Worm (Caenorhabditis elegans) whole organism, L2 larva: Measurements from ENCODE around the gene F42A10.6.

Experiments
- R02D3.7 ChIP-seq: fragments of 150-350 bp; optimal IDR thresholded peaks from 2 replicates; lab custom pipeline; 2014; ENCODE audit warnings: missing biosample characterization, missing genetic modification characterization
- ZK546.5 ChIP-seq: sonication (generic microtip); optimal IDR thresholded peaks from 2 replicates; lab custom pipeline; 2017; ENCODE audit warnings: missing biosample characterization, missing genetic modification characterization
- aly-2 ChIP-seq: fragments of 150-350 bp; optimal IDR thresholded peaks from 2 replicates; lab custom pipeline; 2014; ENCODE audit warnings: missing biosample characterization, missing genetic modification characterization
- elt-3 ChIP-seq: sonication (generic microtip); optimal IDR thresholded peaks from 2 replicates; lab custom pipeline; 2017; ENCODE audit warnings: missing biosample characterization, missing genetic modification characterization
- lin-39 ChIP-seq: fragments of 150-350 bp; optimal IDR thresholded peaks from 2 replicates; lab custom pipeline; 2014; ENCODE audit warnings: missing biosample characterization, missing genetic modification reagents, missing genetic modification characterization
- lsy-2 ChIP-seq, 2 experiments: fragments of 150-350 bp in 1 of 2; sonication (generic microtip) in 1 of 2; optimal IDR thresholded peaks; 2 replicates each; lab custom pipeline; 2014 to 2017; ENCODE audit warnings: missing biosample characterization in 2 of 2, missing genetic modification characterization in 2 of 2
- mdl-1 ChIP-seq, 2 experiments: fragments of 150-350 bp in 1 of 2; sonication (generic microtip) in 1 of 2; optimal IDR thresholded peaks; 2 replicates each; lab custom pipeline; 2017; ENCODE audit warnings: missing biosample characterization in 2 of 2, missing genetic modification characterization in 2 of 2
- ztf-11 ChIP-seq: sonication (generic microtip); optimal IDR thresholded peaks from 2 replicates; lab custom pipeline; 2017; ENCODE audit warnings: missing biosample characterization, missing genetic modification characterization
- ztf-4 ChIP-seq: fragments of 150-350 bp; optimal IDR thresholded peaks from 2 replicates; lab custom pipeline; 2014; ENCODE audit warnings: missing biosample characterization, missing genetic modification characterization

DNA sequence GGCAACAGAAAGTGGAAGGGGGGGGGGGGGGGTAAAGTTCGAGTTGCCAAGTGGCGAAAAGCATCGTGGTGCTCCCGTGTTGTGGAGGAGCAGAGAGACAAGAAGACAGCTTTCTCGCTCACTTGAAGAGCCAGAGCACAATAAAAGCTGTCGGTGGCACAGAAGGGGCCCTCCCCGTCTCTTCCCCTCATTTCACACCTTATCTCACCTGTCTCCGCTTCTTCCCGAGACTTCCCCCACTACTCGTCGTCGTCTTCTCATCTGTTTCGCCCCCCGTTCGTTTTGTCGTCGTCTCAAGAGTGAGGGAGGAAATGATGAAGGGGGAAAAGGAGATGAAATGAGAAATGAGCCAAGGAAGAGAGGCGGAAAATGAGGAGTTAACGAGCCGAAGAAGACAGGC, 38.2 kb downstream of the F42A10.6 start:
- no peak for TF ChIP-seq aly-2
- TF ChIP-seq ztf-11 (tag; lab: Kevin White, UChicago), result no peak
- TF ChIP-seq ztf-4, result no peak
- no peak for TF ChIP-seq R02D3.7 (tag; lab: Kevin White, UChicago)
- no peak for TF ChIP-seq elt-3 (tag; lab: Kevin White, UChicago)
- TF ChIP-seq lsy-2 (tag; optimal IDR thresholded peaks at IDR 0.05; lab: Kevin White, UChicago), result peak in 1 of 2 experiments; percentile 18
- TF ChIP-seq ZK546.5 (tag; lab: Kevin White, UChicago), result no peak
- no peak for TF ChIP-seq lin-39
- no peak for TF ChIP-seq mdl-1 (tag; optimal IDR thresholded peaks at IDR 0.05; lab: Kevin White, UChicago)
